Fruit fly (Drosophila melanogaster): ENCODE measurements around the gene CG32453.
A peak's percentile ranks its signal among the peaks of the same experiment; 100 is the strongest.

The CG32453 gene

dm6 chr3L:22741389-22742120 is 44.5 kb downstream of the CG32453 start, which contains the start of gene CG7369 (continued):
- TF ChIP-seq Sox102F (GFP tag; optimal IDR thresholded peaks at IDR 0.05): peak; percentile 71
- TF ChIP-seq CG9876 (GFP tag; optimal IDR thresholded peaks at IDR 0.05): peak; percentile 67
- peak; percentile 95 for TF ChIP-seq CG7928 (GFP tag; optimal IDR thresholded peaks at IDR 0.05)
- TF ChIP-seq CG11504 (tag; optimal IDR thresholded peaks at IDR 0.05): peak; percentile 82
- peak; percentile 28 for TF ChIP-seq Kr (GFP tag; optimal IDR thresholded peaks at IDR 0.05)
- TF ChIP-seq jigr1 (GFP tag; IDR thresholded peaks at IDR 0.05): peak; percentile 68; the same call in 1 of the 3 replicates
- TF ChIP-seq gcm (GFP tag; optimal IDR thresholded peaks at IDR 0.05): peak; percentile 55
- TF ChIP-seq vvl (GFP tag; IDR thresholded peaks at IDR 0.05): peak; percentile 82
- TF ChIP-seq CG32772 (GFP tag; IDR thresholded peaks at IDR 0.05): peak; percentile 79
- TF ChIP-seq Six4 (GFP tag; optimal IDR thresholded peaks at IDR 0.05): peak; percentile 77
- peak; percentile 91 for TF ChIP-seq Dll (GFP tag; IDR thresholded peaks at IDR 0.05; ENCODE audit: partially characterized antibody)
- TF ChIP-seq CG3995 (GFP tag; optimal IDR thresholded peaks at IDR 0.05): peak; percentile 74
- TF ChIP-seq Rx (GFP tag; IDR thresholded peaks at IDR 0.05): peak; percentile 62
- TF ChIP-seq Sry-β (GFP tag; optimal IDR thresholded peaks at IDR 0.05): peak; percentile 81
- TF ChIP-seq sisA (GFP tag; IDR thresholded peaks at IDR 0.05): peak; percentile 79; the same call in 1 of the 2 replicates
- peak; percentile 91 for TF ChIP-seq CG3847 (GFP tag; IDR thresholded peaks at IDR 0.05)
- peak; percentile 89 for TF ChIP-seq sob (GFP tag; IDR thresholded peaks at IDR 0.05)
- TF ChIP-seq gsb (GFP tag; IDR thresholded peaks at IDR 0.05): peak; percentile 64
- TF ChIP-seq Doc2 (GFP tag; IDR thresholded peaks at IDR 0.05): peak; percentile 55; the same call in 1 of the 2 replicates
- 0 out of 2 replicates have a peak, but pooled peaks have one; percentile 45 for TF ChIP-seq CG11696 (GFP tag; IDR thresholded peaks at IDR 0.05)
- peak; percentile 69 for TF ChIP-seq tx (GFP tag; optimal IDR thresholded peaks at IDR 0.05)
- TF ChIP-seq slou (GFP tag; optimal IDR thresholded peaks at IDR 0.05): peak; percentile 76
- TF ChIP-seq Gug (GFP tag; IDR thresholded peaks at IDR 0.05): peak; percentile 79
- TF ChIP-seq hb (GFP tag; IDR thresholded peaks at IDR 0.05; ENCODE audit: partially characterized antibody): peak; percentile 44; the same call in 2 of the 3 replicates
- TF ChIP-seq Hand (GFP tag; optimal IDR thresholded peaks at IDR 0.05): no peak
- TF ChIP-seq Dip3 (GFP tag; optimal IDR thresholded peaks at IDR 0.05): peak; percentile 89
- no peak for TF ChIP-seq abd-A (tag; optimal IDR thresholded peaks at IDR 0.05)
- TF ChIP-seq cas (GFP tag; IDR thresholded peaks at IDR 0.05): peak; percentile 47
- TF ChIP-seq CG8359 (GFP tag; optimal IDR thresholded peaks at IDR 0.05; ENCODE audit: borderline replicate concordance): peak; percentile 19
- TF ChIP-seq Trl (optimal IDR thresholded peaks at IDR 0.05): no peak
- TF ChIP-seq Trl (GFP tag; optimal IDR thresholded peaks at IDR 0.05): peak; percentile 76
- TF ChIP-seq Bteb2 (GFP tag; optimal IDR thresholded peaks at IDR 0.05): peak; percentile 73
- TF ChIP-seq CG30431 (GFP tag; optimal IDR thresholded peaks at IDR 0.05): peak; percentile 67
- no peak for TF ChIP-seq CG8478 (optimal IDR thresholded peaks at IDR 0.05)
- peak; percentile 89 for TF ChIP-seq CG18619 (GFP tag; optimal IDR thresholded peaks at IDR 0.05)
- TF ChIP-seq NK7.1 (GFP tag; optimal IDR thresholded peaks at IDR 0.05): peak; percentile 32
- TF ChIP-seq Xbp1 (GFP tag; optimal IDR thresholded peaks at IDR 0.05): peak; percentile 85
- TF ChIP-seq CG9215 (GFP tag; IDR thresholded peaks at IDR 0.05): peak; percentile 89
- peak; percentile 75 for TF ChIP-seq CG10366 (GFP tag; IDR thresholded peaks at IDR 0.05)
- TF ChIP-seq HLH54F (GFP tag; optimal IDR thresholded peaks at IDR 0.05): peak; percentile 88
- peak; percentile 84 for TF ChIP-seq Meics (GFP tag; optimal IDR thresholded peaks at IDR 0.05)
- peak; percentile 86 for TF ChIP-seq CG2712 (tag; optimal IDR thresholded peaks at IDR 0.05)
- peak; percentile 83 for TF ChIP-seq NfI (GFP tag; optimal IDR thresholded peaks at IDR 0.05)
- TF ChIP-seq bsh (GFP tag; optimal IDR thresholded peaks at IDR 0.05): peak; percentile 32 to 54
- peak; percentile 71 for TF ChIP-seq tgo (GFP tag; IDR thresholded peaks at IDR 0.05)
- no peak for TF ChIP-seq bowl (GFP tag; IDR thresholded peaks at IDR 0.05)
- peak; percentile 68 for TF ChIP-seq E2f2 (GFP tag; IDR thresholded peaks at IDR 0.05)
- peak; percentile 74 for TF ChIP-seq onecut (GFP tag; IDR thresholded peaks at IDR 0.05)
- TF ChIP-seq pho (GFP tag; optimal IDR thresholded peaks at IDR 0.05): peak; percentile 83
- TF ChIP-seq unpg (GFP tag; optimal IDR thresholded peaks at IDR 0.05): peak; percentile 67
